Worm (Caenorhabditis elegans): ENCODE measurements around the gene shw-3.

DNA sequence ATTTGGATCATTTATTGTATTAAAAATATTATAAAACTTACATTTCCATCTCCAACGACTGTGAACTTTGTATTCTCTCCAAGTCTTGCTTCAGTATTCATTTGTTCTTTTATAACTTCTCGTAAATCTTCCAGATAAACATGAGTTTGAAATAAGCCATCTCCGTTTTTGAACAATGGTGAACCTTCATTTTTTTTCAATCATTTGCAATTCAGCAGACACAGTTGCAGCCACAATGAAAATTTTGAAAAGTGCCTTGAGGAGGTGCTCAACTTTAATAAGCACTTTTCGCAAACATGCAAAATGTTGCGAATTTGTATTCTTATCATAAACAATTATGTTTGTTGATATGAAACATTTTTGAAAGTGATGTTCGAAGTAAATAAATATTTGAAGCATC is 42.7 kb downstream of the shw-3 start, which contains the start of gene T16G1.3:
- TF ChIP-seq sptf-2 (GFP tag; optimal IDR thresholded peaks at IDR 0.05) (no peak), cebp-1 (GFP tag; IDR thresholded peaks at IDR 0.05) (no peak), cebp-1 (tag; optimal IDR thresholded peaks at IDR 0.05) (no peak), ceh-100 (GFP tag; IDR thresholded peaks at IDR 0.05) (no peak), pbrm-1 (GFP tag; IDR thresholded peaks at IDR 0.05) (no peak), rpc-1 (optimal IDR thresholded peaks at IDR 0.05) (no peak), rpc-1 (tag; optimal IDR thresholded peaks at IDR 0.05) (no peak), ets-4 (GFP tag; optimal IDR thresholded peaks at IDR 0.05) (no peak), ama-1 (optimal IDR thresholded peaks at IDR 0.05) (no peak), ama-1 (GFP tag; optimal IDR thresholded peaks at IDR 0.05) (no peak), hlh-12 (tag; optimal IDR thresholded peaks at IDR 0.05) (no peak), sea-2 (GFP tag; IDR thresholded peaks at IDR 0.05) (no peak), lin-35 (GFP tag; optimal IDR thresholded peaks at IDR 0.05) (no peak)

Data from whole organism, young adult.